Fruit fly (Drosophila melanogaster): ENCODE data around the gene Cog3.

DNA sequence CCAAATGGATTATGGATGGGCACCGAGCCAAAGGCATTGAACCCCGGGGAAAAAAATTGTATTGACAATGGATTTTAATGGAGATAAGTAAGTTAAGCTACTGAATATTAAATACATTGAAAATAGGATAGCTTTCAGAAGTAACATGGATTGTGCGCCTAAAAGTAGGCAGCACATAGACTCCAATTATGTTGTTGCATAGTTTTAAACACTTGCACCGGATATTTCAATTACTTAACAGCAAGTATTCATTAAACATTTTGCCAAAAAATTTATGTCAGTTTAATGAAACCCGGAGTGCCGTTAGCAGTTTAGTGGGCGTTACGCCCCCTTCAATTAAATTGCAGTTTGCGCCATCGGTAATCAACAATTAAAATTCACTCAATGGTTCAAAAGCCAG is 18.8 kb downstream of the Cog3 start:
- no peak for TF ChIP-seq CG8478 (optimal IDR thresholded peaks at IDR 0.05)
- TF ChIP-seq CTCF (optimal IDR thresholded peaks at IDR 0.05), result no peak
